Fruit fly (Drosophila melanogaster) whole organism, embryonic: ENCODE results near the gene CG13603.

Source experiments
- Aef1 ChIP-seq: fragments of 200-800 bp; sonication (Bioruptor generic); IDR thresholded peaks from 3 replicates; pipeline ENCODE4 v1.3.6; 2022; ENCODE audit warnings: missing biosample characterization, missing genetic modification characterization
- Bteb2 ChIP-seq: fragments of 200-800 bp; sonication (Bioruptor generic); optimal IDR thresholded peaks from 2 replicates; lab custom pipeline; 2016; ENCODE audit warnings: missing biosample characterization, missing genetic modification characterization
- CG11504 ChIP-seq: fragments of 200-800 bp; sonication (Bioruptor generic); optimal IDR thresholded peaks from 3 replicates; lab custom pipeline; 2019; ENCODE audit warnings: missing biosample characterization, mild to moderate bottlenecking, missing genetic modification characterization, moderate library complexity
- CG12236 ChIP-seq: fragments of 200-800 bp; sonication (Bioruptor generic); optimal IDR thresholded peaks from 2 replicates; lab custom pipeline; 2016; ENCODE audit warnings: missing biosample characterization, missing genetic modification characterization
- CG12659 ChIP-seq: fragments of 200-800 bp; sonication (Bioruptor generic); optimal IDR thresholded peaks from 3 replicates; lab custom pipeline; 2017; ENCODE audit warnings: mild to moderate bottlenecking, missing biosample characterization, missing genetic modification reagents, missing genetic modification characterization
- CG13296 ChIP-seq: fragments of 200-800 bp; sonication (Bioruptor generic); optimal IDR thresholded peaks from 3 replicates; lab custom pipeline; 2018; ENCODE audit warnings: missing biosample characterization, mild to moderate bottlenecking, missing genetic modification characterization
- CG13624 ChIP-seq: fragments of 200-800 bp; sonication (Bioruptor generic); optimal IDR thresholded peaks from 2 replicates; lab custom pipeline; 2016; ENCODE audit warnings: missing biosample characterization, missing genetic modification characterization
- CG15514 ChIP-seq: fragments of 200-800 bp; sonication (Bioruptor generic); optimal IDR thresholded peaks from 3 replicates; lab custom pipeline; 2017; ENCODE audit warnings: missing biosample characterization, missing genetic modification characterization, mild to moderate bottlenecking, moderate library complexity, missing genetic modification reagents
- CG16815 ChIP-seq: fragments of 200-800 bp; sonication (Bioruptor generic); optimal IDR thresholded peaks from 3 replicates; lab custom pipeline; 2017; ENCODE audit warnings: missing biosample characterization, mild to moderate bottlenecking, missing genetic modification characterization
- CG18599 ChIP-seq: fragments of 200-800 bp; sonication (Bioruptor generic); optimal IDR thresholded peaks from 3 replicates; lab custom pipeline; 2017; ENCODE audit warnings: missing biosample characterization, missing genetic modification characterization, mild to moderate bottlenecking, moderate library complexity, missing genetic modification reagents
- CG3065 ChIP-seq: fragments of 200-800 bp; sonication (Bioruptor generic); optimal IDR thresholded peaks from 2 replicates; lab custom pipeline; 2016; ENCODE audit warnings: missing biosample characterization, missing genetic modification characterization
- CG31388 ChIP-seq: fragments of 200-800 bp; sonication (Bioruptor generic); optimal IDR thresholded peaks from 2 replicates; lab custom pipeline; 2016; ENCODE audit warnings: missing biosample characterization, missing genetic modification characterization
- CG31441 ChIP-seq: fragments of 200-800 bp; sonication (Bioruptor generic); IDR thresholded peaks from 2 replicates; pipeline ENCODE4 v1.3.6; 2022; ENCODE audit warnings: missing biosample characterization, missing genetic modification characterization
- CG32532 ChIP-seq: fragments of 200-800 bp; sonication (Bioruptor generic); IDR thresholded peaks from 2 replicates; pipeline ENCODE4 v1.3.6; 2022; ENCODE audit warnings: missing biosample characterization, missing genetic modification characterization
- CG33557 ChIP-seq: fragments of 200-800 bp; sonication (Bioruptor generic); optimal IDR thresholded peaks from 2 replicates; lab custom pipeline; 2019; ENCODE audit warnings: missing biosample characterization, mild to moderate bottlenecking, missing genetic modification characterization, moderate library complexity
- CG42726 ChIP-seq: fragments of 200-800 bp; sonication (Bioruptor generic); IDR thresholded peaks from 2 replicates; pipeline ENCODE4 v1.3.6; 2022; ENCODE audit warnings: missing biosample characterization, missing genetic modification characterization; ENCODE audit not compliant: partially characterized antibody
- CG4854 ChIP-seq: fragments of 200-800 bp; sonication (Bioruptor generic); optimal IDR thresholded peaks from 2 replicates; lab custom pipeline; 2016; ENCODE audit warnings: missing biosample characterization, missing genetic modification characterization, inconsistent platforms
- CG6765 ChIP-seq: fragments of 200-800 bp; sonication (Bioruptor generic); optimal IDR thresholded peaks from 3 replicates; lab custom pipeline; 2017; ENCODE audit warnings: missing biosample characterization, mild to moderate bottlenecking, missing genetic modification characterization
- CG7357 ChIP-seq: fragments of 200-800 bp; sonication (Bioruptor generic); IDR thresholded peaks from 3 replicates; pipeline ENCODE4 v1.3.6; 2022; ENCODE audit warnings: missing biosample characterization, missing genetic modification characterization
- CG9215 ChIP-seq: fragments of 200-800 bp; sonication (Bioruptor generic); IDR thresholded peaks from 2 replicates; pipeline ENCODE4 v1.3.6; 2022; ENCODE audit warnings: missing biosample characterization, missing genetic modification characterization
- CG9727 ChIP-seq: fragments of 200-800 bp; sonication (Bioruptor generic); optimal IDR thresholded peaks from 3 replicates; lab custom pipeline; 2017; ENCODE audit warnings: missing biosample characterization, mild to moderate bottlenecking, missing genetic modification characterization
- CG9932 ChIP-seq: fragments of 200-800 bp; sonication (Bioruptor generic); IDR thresholded peaks from 2 replicates; pipeline ENCODE4 v1.3.6; 2022; ENCODE audit warnings: missing biosample characterization, missing genetic modification characterization
- D ChIP-seq, 2 experiments: fragments of 200-800 bp in 1 of 2; fragments of >200 bp in 1 of 2; sonication (Bioruptor generic) in 1 of 2; optimal IDR thresholded peaks; 2 replicates in 1 of 2; 3 replicates in 1 of 2; lab custom pipeline; 2017; ENCODE audit warnings: mild to moderate bottlenecking in 1 of 2, missing biosample characterization in 1 of 2, missing genetic modification characterization in 1 of 2, missing genetic modification reagents in 1 of 2
- Dp ChIP-seq: fragments of 200-800 bp; sonication (Bioruptor generic); optimal IDR thresholded peaks from 2 replicates; lab custom pipeline; 2018; ENCODE audit warnings: missing biosample characterization, mild to moderate bottlenecking, missing genetic modification characterization, moderate library complexity
- E2f2 ChIP-seq: fragments of 200-800 bp; sonication (Bioruptor generic); IDR thresholded peaks from 2 replicates; pipeline ENCODE4 v1.3.6; 2022; ENCODE audit warnings: missing biosample characterization, missing genetic modification characterization
- Eip74EF ChIP-seq, 2 experiments: fragments of 200-800 bp in 1 of 2; fragments of >200 bp in 1 of 2; sonication (Bioruptor generic) in 1 of 2; optimal IDR thresholded peaks; 2 replicates each; lab custom pipeline; 2017 to 2019; ENCODE audit warnings: missing biosample characterization in 2 of 2, missing genetic modification characterization in 2 of 2, mild to moderate bottlenecking in 1 of 2, moderate library complexity in 1 of 2
- H15 ChIP-seq: fragments of 200-800 bp; sonication (Bioruptor generic); IDR thresholded peaks from 3 replicates; pipeline ENCODE4 v1.3.6; 2022; ENCODE audit warnings: missing biosample characterization, missing genetic modification characterization
- HHEX ChIP-seq: fragments of 200-800 bp; sonication (Bioruptor generic); optimal IDR thresholded peaks from 3 replicates; lab custom pipeline; 2017; ENCODE audit warnings: missing biosample characterization, mild to moderate bottlenecking, missing genetic modification characterization, missing genetic modification reagents
- HLHmδ ChIP-seq: fragments of 200-800 bp; sonication (Bioruptor generic); optimal IDR thresholded peaks from 2 replicates; lab custom pipeline; 2018; ENCODE audit warnings: missing biosample characterization, mild to moderate bottlenecking, missing genetic modification characterization, moderate library complexity
- Hsf ChIP-seq: fragments of 200-800 bp; sonication (Bioruptor generic); optimal IDR thresholded peaks from 3 replicates; lab custom pipeline; 2016; ENCODE audit warnings: missing biosample characterization, missing genetic modification characterization
- Lim3 ChIP-seq: fragments of 200-800 bp; sonication (Bioruptor generic); IDR thresholded peaks from 2 replicates; pipeline ENCODE4 v1.3.6; 2022; ENCODE audit warnings: missing biosample characterization, missing genetic modification characterization
- Max ChIP-seq: fragments of 200-800 bp; sonication (Bioruptor generic); optimal IDR thresholded peaks from 2 replicates; lab custom pipeline; 2016; ENCODE audit warnings: missing biosample characterization, mild to moderate bottlenecking, missing genetic modification characterization
- Six4 ChIP-seq: fragments of 200-800 bp; sonication (Bioruptor generic); optimal IDR thresholded peaks from 2 replicates; lab custom pipeline; 2016; ENCODE audit warnings: missing biosample characterization, missing genetic modification characterization
- Xrp1 ChIP-seq: fragments of 200-800 bp; sonication (Bioruptor generic); IDR thresholded peaks from 2 replicates; pipeline ENCODE4 v1.3.6; 2022; ENCODE audit warnings: missing biosample characterization, missing genetic modification characterization
- dimm ChIP-seq: fragments of 200-800 bp; sonication (Bioruptor generic); IDR thresholded peaks from 2 replicates; pipeline ENCODE4 v1.3.6; 2022; ENCODE audit warnings: missing biosample characterization, missing genetic modification characterization
- eyg ChIP-seq: fragments of 200-800 bp; sonication (Bioruptor generic); optimal IDR thresholded peaks from 3 replicates; lab custom pipeline; 2016; ENCODE audit warnings: missing biosample characterization, missing genetic modification characterization
- gfzf ChIP-seq: fragments of 200-800 bp; sonication (Bioruptor generic); optimal IDR thresholded peaks from 2 replicates; lab custom pipeline; 2016; ENCODE audit warnings: missing biosample characterization, mild to moderate bottlenecking, missing genetic modification characterization, moderate library complexity
- klu ChIP-seq: fragments of 200-800 bp; sonication (Bioruptor generic); IDR thresholded peaks from 2 replicates; pipeline ENCODE4 v1.3.6; 2022; ENCODE audit warnings: missing biosample characterization, missing genetic modification characterization
- lbe ChIP-seq: fragments of 200-800 bp; sonication (Bioruptor generic); optimal IDR thresholded peaks from 2 replicates; lab custom pipeline; 2016; ENCODE audit warnings: missing biosample characterization, mild to moderate bottlenecking, missing genetic modification characterization
- lov ChIP-seq, 2 experiments: fragments of 200-800 bp in 1 of 2; fragments of >200 bp in 1 of 2; sonication (Bioruptor generic) in 1 of 2; IDR thresholded peaks in 1 of 2; optimal IDR thresholded peaks in 1 of 2; 2 replicates in 1 of 2; 3 replicates in 1 of 2; pipeline versions ENCODE4 v1.3.6 to Lab custom; 2017 to 2022; ENCODE audit warnings: missing biosample characterization in 1 of 2, missing genetic modification characterization in 1 of 2
- pita ChIP-seq: fragments of 200-800 bp; sonication (Bioruptor generic); optimal IDR thresholded peaks from 2 replicates; lab custom pipeline; 2017; ENCODE audit warnings: missing biosample characterization, mild to moderate bottlenecking, missing genetic modification characterization
- repo ChIP-seq: fragments of 200-800 bp; sonication (Bioruptor generic); optimal IDR thresholded peaks from 2 replicates; lab custom pipeline; 2016; ENCODE audit warnings: missing biosample characterization, missing genetic modification characterization
- sisA ChIP-seq: fragments of 200-800 bp; sonication (Bioruptor generic); IDR thresholded peaks from 2 replicates; pipeline ENCODE4 v1.3.6; 2022; ENCODE audit warnings: missing biosample characterization, missing genetic modification characterization
- sob ChIP-seq: fragments of 200-800 bp; sonication (Bioruptor generic); IDR thresholded peaks from 2 replicates; pipeline ENCODE4 v1.3.6; 2022; ENCODE audit warnings: missing biosample characterization, missing genetic modification characterization
- tll ChIP-seq, 2 experiments: fragments of 200-800 bp in 1 of 2; fragments of >200 bp in 1 of 2; sonication (Bioruptor generic) in 1 of 2; optimal IDR thresholded peaks; 2 replicates each; lab custom pipeline; 2017 to 2019; ENCODE audit warnings: missing biosample characterization in 2 of 2, missing genetic modification characterization in 2 of 2, mild to moderate bottlenecking in 1 of 2, moderate library complexity in 1 of 2
- unc-4 ChIP-seq: fragments of 200-800 bp; sonication (Bioruptor generic); IDR thresholded peaks from 2 replicates; pipeline ENCODE4 v1.3.6; 2022; ENCODE audit warnings: missing biosample characterization, missing genetic modification characterization; ENCODE audit not compliant: partially characterized antibody
- usp ChIP-seq: fragments of >200 bp; optimal IDR thresholded peaks from 2 replicates; lab custom pipeline; 2017; ENCODE audit warnings: missing biosample characterization, missing genetic modification characterization

CG13603 gene

dm6 chr3R:23941643-23942424, 44.5 kb downstream of the CG13603 start (continued):
- TF ChIP-seq CG33557 (GFP tag; lab: Kevin White, UChicago) (no peak), HHEX (GFP tag; lab: Kevin White, UChicago) (peak; percentile 35), sob (GFP tag; lab: Robert Waterston, UW) (peak; percentile 54; the same call in 1 of the 2 replicates), dimm (GFP tag; lab: Robert Waterston, UW) (no peak), CG31388 (no peak), CG13624 (GFP tag; lab: Kevin White, UChicago) (peak; percentile 11), HLHmδ (GFP tag; lab: Kevin White, UChicago) (no peak), CG42726 (GFP tag; lab: Robert Waterston, UW) (no peak), CG9932 (peak; percentile 74), CG12236 (GFP tag; lab: Kevin White, UChicago) (no peak), CG11504 (tag; lab: Kevin White, UChicago) (peak; percentile 38), CG18599 (GFP tag; lab: Kevin White, UChicago) (peak; percentile 65), Eip74EF (GFP tag; optimal IDR thresholded peaks at IDR 0.05; lab: Kevin White, UChicago) (no peak), D (optimal IDR thresholded peaks at IDR 0.05; lab: Kevin White, UChicago) (no peak), D (GFP tag; optimal IDR thresholded peaks at IDR 0.05; lab: Kevin White, UChicago) (no peak), Lim3 (no peak), usp (GFP tag; lab: Kevin White, UChicago) (no peak), eyg (GFP tag; lab: Kevin White, UChicago) (no peak), Six4 (GFP tag; lab: Kevin White, UChicago) (no peak), CG9215 (GFP tag; lab: Robert Waterston, UW) (peak; percentile 38; the same call in 1 of the 2 replicates), CG13296 (GFP tag; lab: Kevin White, UChicago) (no peak), Bteb2 (peak; percentile 1), CG9727 (GFP tag; lab: Kevin White, UChicago) (peak; percentile 33), CG6765 (GFP tag; lab: Kevin White, UChicago) (peak; percentile 18), klu (no peak), Dp (GFP tag; lab: Kevin White, UChicago) (no peak), lov (optimal IDR thresholded peaks at IDR 0.05; lab: Kevin White, UChicago) (no peak), lov (GFP tag; IDR thresholded peaks at IDR 0.05; lab: Robert Waterston, UW) (0 out of 3 replicates have a peak, but pooled peaks have one; percentile 27), H15 (GFP tag; lab: Robert Waterston, UW) (no peak), CG3065 (no peak), CG16815 (GFP tag; lab: Kevin White, UChicago) (no peak), Aef1 (GFP tag; lab: Robert Waterston, UW) (peak; percentile 50), CG32532 (GFP tag; lab: Robert Waterston, UW) (peak; percentile 76), CG7357 (GFP tag; lab: Robert Waterston, UW) (no peak), sisA (no peak), CG15514 (peak; percentile 11), Xrp1 (GFP tag; lab: Robert Waterston, UW) (peak; percentile 50; the same call in 1 of the 2 replicates), Hsf (GFP tag; lab: Kevin White, UChicago) (peak; percentile 32), tll (GFP tag; optimal IDR thresholded peaks at IDR 0.05; lab: Kevin White, UChicago) (no peak), pita (GFP tag; lab: Kevin White, UChicago) (no peak), repo (GFP tag; lab: Kevin White, UChicago) (no peak), unc-4 (GFP tag; lab: Robert Waterston, UW) (no peak), lbe (GFP tag; lab: Kevin White, UChicago) (no peak), CG12659 (GFP tag; lab: Kevin White, UChicago) (no peak), E2f2 (GFP tag; lab: Robert Waterston, UW) (peak; percentile 18; the same call in 1 of the 2 replicates), CG4854 (no peak), Max (GFP tag; lab: Kevin White, UChicago) (no peak), CG31441 (0 out of 2 replicates have a peak, but pooled peaks have one; percentile 23), gfzf (no peak)
